Fruit fly (Drosophila melanogaster): ENCODE measurements around the gene CG1572.
A peak's percentile ranks its signal among the peaks of the same experiment; 100 is the strongest.

The CG1572 gene

DNA sequence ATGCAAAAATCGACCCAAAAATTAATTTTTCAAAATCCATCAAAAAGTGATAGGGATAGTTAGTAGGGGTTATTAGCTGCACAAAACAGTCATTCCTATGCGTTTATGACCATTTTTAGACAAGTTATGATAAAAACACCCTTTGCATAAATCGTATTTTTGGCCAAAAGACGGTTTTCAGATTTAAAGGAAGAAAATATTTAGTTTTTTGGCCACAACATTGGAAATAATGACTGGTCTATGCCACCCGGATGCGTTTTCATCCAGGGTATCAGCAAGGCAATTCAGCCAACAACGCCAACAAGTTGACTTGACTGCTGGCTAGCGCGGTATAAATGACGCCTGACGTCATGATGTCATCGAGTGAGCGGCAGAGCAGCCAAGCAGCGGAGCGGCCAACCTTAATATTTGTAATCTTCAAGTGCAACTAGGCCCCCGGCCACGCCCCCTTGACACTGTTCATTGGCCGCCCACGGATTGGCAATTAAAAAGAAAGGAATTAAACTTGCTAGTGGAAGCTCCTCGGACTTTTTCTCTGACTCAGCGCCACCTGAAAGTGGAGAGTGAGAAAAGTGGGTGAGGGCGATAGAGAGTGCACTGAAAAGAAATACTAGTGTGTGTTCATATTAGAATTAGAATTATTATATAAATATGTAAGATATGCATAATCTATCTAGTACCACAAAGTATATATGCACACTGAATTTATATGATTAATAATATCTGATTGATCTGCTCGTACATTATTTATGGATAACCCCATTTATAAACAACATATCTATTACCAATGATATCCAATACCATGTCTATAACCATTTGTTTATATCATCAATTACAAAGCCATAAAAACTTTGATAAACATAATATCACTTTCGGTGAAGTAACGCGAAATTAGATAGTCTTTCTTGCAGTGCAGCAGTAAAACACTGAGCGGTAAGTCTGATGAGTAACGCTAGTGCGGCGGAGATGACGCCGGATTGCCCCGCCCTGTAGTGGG, 1.6 kb upstream of the CG1572 start (continued):
- TF ChIP-seq CG6163 (GFP tag; IDR thresholded peaks at IDR 0.05) (peak; percentile 45; the same call in 1 of the 3 replicates), fd59A (GFP tag; optimal IDR thresholded peaks at IDR 0.05) (peak; percentile 76), net (GFP tag; optimal IDR thresholded peaks at IDR 0.05) (peak; percentile 87), CG9139 (GFP tag; optimal IDR thresholded peaks at IDR 0.05) (peak; percentile 70), Sox15 (GFP tag; optimal IDR thresholded peaks at IDR 0.05) (peak; percentile 73), CG15336 (GFP tag; IDR thresholded peaks at IDR 0.05) (peak; percentile 86), Ets21C (GFP tag; optimal IDR thresholded peaks at IDR 0.05) (peak; percentile 10), Eip93F (GFP tag; optimal IDR thresholded peaks at IDR 0.05) (peak; percentile 10), Gug (GFP tag; IDR thresholded peaks at IDR 0.05) (peak; percentile 75), esn (GFP tag; optimal IDR thresholded peaks at IDR 0.05) (peak; percentile 81), Blimp-1 (GFP tag; optimal IDR thresholded peaks at IDR 0.05) (peak; percentile 65), achi (GFP tag; optimal IDR thresholded peaks at IDR 0.05) (peak; percentile 86), Hr39 (GFP tag; optimal IDR thresholded peaks at IDR 0.05) (peak; percentile 51), CG3032 (tag; optimal IDR thresholded peaks at IDR 0.05) (peak; percentile 86), ss (GFP tag; optimal IDR thresholded peaks at IDR 0.05) (peak; percentile 71 to 88), dsx (GFP tag; optimal IDR thresholded peaks at IDR 0.05; ENCODE audit: poor library complexity, severe bottlenecking) (peak; percentile 77), lz (GFP tag; optimal IDR thresholded peaks at IDR 0.05) (peak; percentile 64), CG7368 (GFP tag; optimal IDR thresholded peaks at IDR 0.05) (peak; percentile 74), Ets96B (tag; optimal IDR thresholded peaks at IDR 0.05) (peak; percentile 82)

- TF ChIP-seq CG3919 (GFP tag; optimal IDR thresholded peaks at IDR 0.05) (no peak), lz (GFP tag; optimal IDR thresholded peaks at IDR 0.05) (no peak), Hr39 (GFP tag; optimal IDR thresholded peaks at IDR 0.05) (no peak), Blimp-1 (GFP tag; optimal IDR thresholded peaks at IDR 0.05) (no peak), dac (GFP tag; optimal IDR thresholded peaks at IDR 0.05) (no peak), Hr38 (GFP tag; optimal IDR thresholded peaks at IDR 0.05) (no peak), CG11902 (GFP tag; optimal IDR thresholded peaks at IDR 0.05) (no peak), ss (GFP tag; optimal IDR thresholded peaks at IDR 0.05) (no peak), Met (GFP tag; optimal IDR thresholded peaks at IDR 0.05) (no peak), esn (GFP tag; optimal IDR thresholded peaks at IDR 0.05) (no peak), CG1621 (tag; optimal IDR thresholded peaks at IDR 0.05) (no peak), fd59A (GFP tag; optimal IDR thresholded peaks at IDR 0.05) (no peak), Sox14 (GFP tag; optimal IDR thresholded peaks at IDR 0.05) (no peak), vri (GFP tag; optimal IDR thresholded peaks at IDR 0.05) (no peak), CG34406 (GFP tag; optimal IDR thresholded peaks at IDR 0.05) (no peak), topi (GFP tag; optimal IDR thresholded peaks at IDR 0.05) (no peak), Ets21C (GFP tag; optimal IDR thresholded peaks at IDR 0.05) (no peak), Sox102F (GFP tag; optimal IDR thresholded peaks at IDR 0.05) (no peak)
Measured at dm6 chrX:11556774-11557173, 1.7 kb downstream of the CG1572 start.

dm6 chrX:11555070-11555469, 3.4 kb downstream of the CG1572 start:
- TF ChIP-seq topi (GFP tag; optimal IDR thresholded peaks at IDR 0.05) (no peak), salr (GFP tag; optimal IDR thresholded peaks at IDR 0.05) (no peak), CG10669 (GFP tag; optimal IDR thresholded peaks at IDR 0.05) (peak; percentile 41), fd59A (GFP tag; optimal IDR thresholded peaks at IDR 0.05) (no peak), net (GFP tag; optimal IDR thresholded peaks at IDR 0.05) (peak; percentile 24), ss (GFP tag; optimal IDR thresholded peaks at IDR 0.05) (peak in 1 of 2 experiments; percentile 3), vri (GFP tag; optimal IDR thresholded peaks at IDR 0.05) (no peak), CG4318 (GFP tag; optimal IDR thresholded peaks at IDR 0.05) (no peak), CG11762 (GFP tag; optimal IDR thresholded peaks at IDR 0.05; ENCODE audit: insufficient read depth) (no peak), CG11294 (GFP tag; IDR thresholded peaks at IDR 0.05) (no peak), Smox (GFP tag; optimal IDR thresholded peaks at IDR 0.05) (peak; percentile 17), CG6854 (GFP tag; optimal IDR thresholded peaks at IDR 0.05) (no peak), Ets96B (tag; optimal IDR thresholded peaks at IDR 0.05) (peak; percentile 15), CG10631 (GFP tag; optimal IDR thresholded peaks at IDR 0.05) (no peak), Eip75B (GFP tag; optimal IDR thresholded peaks at IDR 0.05) (no peak), lz (GFP tag; optimal IDR thresholded peaks at IDR 0.05) (peak; percentile 1), achi (GFP tag; optimal IDR thresholded peaks at IDR 0.05) (no peak), CG3919 (GFP tag; optimal IDR thresholded peaks at IDR 0.05) (no peak), Lpt (GFP tag; optimal IDR thresholded peaks at IDR 0.05) (no peak), esn (GFP tag; optimal IDR thresholded peaks at IDR 0.05) (peak; percentile 39), acj6 (GFP tag; optimal IDR thresholded peaks at IDR 0.05) (no peak), CG8319 (GFP tag; optimal IDR thresholded peaks at IDR 0.05) (no peak), OdsH (GFP tag; optimal IDR thresholded peaks at IDR 0.05) (peak; percentile 5), CG6792 (GFP tag; optimal IDR thresholded peaks at IDR 0.05) (no peak)

All from whole organism, prepupa.